Worm (Caenorhabditis elegans) whole organism, late embryonic: ENCODE data around the gene pigt-1.

Experiments used
- C38D4.7 ChIP-seq: fragments of 200-800 bp; sonication (Bioruptor generic); optimal IDR thresholded peaks from 2 replicates; lab custom pipeline; 2018; ENCODE audit warnings: mild to moderate bottlenecking, missing genetic modification characterization, moderate library complexity, missing compliant biosample characterization
- K09A11.1 ChIP-seq: sonication (generic microtip); optimal IDR thresholded peaks from 2 replicates; lab custom pipeline; 2017; ENCODE audit warnings: antibody characterized with exemption, mild to moderate bottlenecking, missing genetic modification characterization, missing compliant biosample characterization; ENCODE audit not compliant: insufficient read depth
- ama-1 ChIP-seq: fragments of 150-350 bp; optimal IDR thresholded peaks from 2 replicates; lab custom pipeline; 2014
- ceh-18 ChIP-seq: sonication (generic microtip); optimal IDR thresholded peaks from 2 replicates; lab custom pipeline; 2016; ENCODE audit warnings: missing genetic modification characterization, missing compliant biosample characterization
- ceh-22 ChIP-seq: sonication (generic microtip); optimal IDR thresholded peaks from 2 replicates; lab custom pipeline; 2017; ENCODE audit warnings: missing biosample characterization, missing genetic modification characterization
- ceh-24 ChIP-seq: sonication (generic microtip); optimal IDR thresholded peaks from 2 replicates; lab custom pipeline; 2016; ENCODE audit warnings: mild to moderate bottlenecking, missing genetic modification characterization, missing compliant biosample characterization
- ceh-31 ChIP-seq: sonication (generic microtip); optimal IDR thresholded peaks from 2 replicates; lab custom pipeline; 2016; ENCODE audit warnings: missing genetic modification characterization, missing compliant biosample characterization
- ceh-48 ChIP-seq: sonication (generic microtip); optimal IDR thresholded peaks from 2 replicates; lab custom pipeline; 2016; ENCODE audit warnings: missing genetic modification characterization, inconsistent platforms, missing compliant biosample characterization
- elt-2 ChIP-seq: sonication (generic microtip); optimal IDR thresholded peaks from 2 replicates; lab custom pipeline; 2016; ENCODE audit warnings: missing genetic modification reagents, missing genetic modification characterization, missing compliant biosample characterization
- elt-4 ChIP-seq: sonication (generic microtip); optimal IDR thresholded peaks from 2 replicates; lab custom pipeline; 2016; ENCODE audit warnings: missing genetic modification characterization, missing compliant biosample characterization
- eyg-1 ChIP-seq: sonication (generic microtip); optimal IDR thresholded peaks from 2 replicates; lab custom pipeline; 2016; ENCODE audit warnings: missing genotype, missing genetic modification characterization, missing compliant biosample characterization
- fax-1 ChIP-seq: sonication (generic microtip); optimal IDR thresholded peaks from 2 replicates; lab custom pipeline; 2016; ENCODE audit warnings: missing genotype, missing genetic modification characterization, missing compliant biosample characterization
- fkh-10 ChIP-seq: fragments of 150-350 bp; optimal IDR thresholded peaks from 2 replicates; lab custom pipeline; 2014; ENCODE audit warnings: missing biosample characterization, missing genetic modification reagents, missing genetic modification characterization
- fkh-6 ChIP-seq: sonication (generic microtip); optimal IDR thresholded peaks from 2 replicates; lab custom pipeline; 2016; ENCODE audit warnings: missing genetic modification characterization, missing compliant biosample characterization
- gmeb-2 ChIP-seq: sonication (generic microtip); optimal IDR thresholded peaks from 2 replicates; lab custom pipeline; 2016; ENCODE audit warnings: missing genetic modification characterization, inconsistent platforms, missing compliant biosample characterization
- hlh-13 ChIP-seq: fragments of 200-800 bp; sonication (Bioruptor generic); optimal IDR thresholded peaks from 2 replicates; lab custom pipeline; 2018; ENCODE audit warnings: mild to moderate bottlenecking, missing genetic modification characterization, missing compliant biosample characterization
- hlh-30 ChIP-seq: sonication (generic microtip); optimal IDR thresholded peaks from 2 replicates; lab custom pipeline; 2017; ENCODE audit warnings: antibody characterized with exemption, missing genetic modification characterization, missing compliant biosample characterization; ENCODE audit not compliant: insufficient read depth
- hlh-8 ChIP-seq: sonication (generic microtip); optimal IDR thresholded peaks from 2 replicates; lab custom pipeline; 2016; ENCODE audit warnings: missing genotype, missing genetic modification characterization, missing compliant biosample characterization
- madf-2 ChIP-seq: sonication (generic microtip); optimal IDR thresholded peaks from 2 replicates; lab custom pipeline; 2017; ENCODE audit warnings: missing genetic modification characterization, missing compliant biosample characterization
- nfya-1 ChIP-seq: sonication (generic microtip); optimal IDR thresholded peaks from 2 replicates; lab custom pipeline; 2017; ENCODE audit warnings: missing genetic modification characterization, mild to moderate bottlenecking, missing compliant biosample characterization, antibody characterized with exemption, moderate library complexity
- nhr-11 ChIP-seq: fragments of 150-350 bp; optimal IDR thresholded peaks from 2 replicates; lab custom pipeline; 2014; ENCODE audit warnings: missing biosample characterization, missing genetic modification characterization
- nhr-232 ChIP-seq: sonication (generic microtip); optimal IDR thresholded peaks from 2 replicates; lab custom pipeline; 2016; ENCODE audit warnings: missing genetic modification characterization, missing compliant biosample characterization
- odd-2 ChIP-seq: sonication (generic microtip); optimal IDR thresholded peaks from 2 replicates; lab custom pipeline; 2017; ENCODE audit warnings: antibody characterized with exemption, mild to moderate bottlenecking, missing genetic modification characterization, missing compliant biosample characterization
- pag-3 ChIP-seq: sonication (generic microtip); optimal IDR thresholded peaks from 2 replicates; lab custom pipeline; 2016; ENCODE audit warnings: missing compliant biosample characterization, missing genetic modification characterization, borderline replicate concordance
- pat-9 ChIP-seq: fragments of 200-800 bp; sonication (Bioruptor generic); optimal IDR thresholded peaks from 2 replicates; lab custom pipeline; 2018; ENCODE audit warnings: mild to moderate bottlenecking, missing genetic modification characterization, moderate library complexity, missing compliant biosample characterization
- pax-1 ChIP-seq: fragments of 150-350 bp; optimal IDR thresholded peaks from 2 replicates; lab custom pipeline; 2014; ENCODE audit warnings: missing biosample characterization, missing genetic modification characterization
- pha-4 ChIP-seq: fragments of 150-350 bp; optimal IDR thresholded peaks from 2 replicates; lab custom pipeline; 2018; ENCODE audit warnings: missing biosample characterization, missing genetic modification reagents, missing genetic modification characterization
- pqm-1 ChIP-seq: sonication (generic microtip); optimal IDR thresholded peaks from 2 replicates; lab custom pipeline; 2016; ENCODE audit warnings: missing genetic modification characterization, missing compliant biosample characterization
- sdc-2 ChIP-seq: sonication (generic microtip); optimal IDR thresholded peaks from 2 replicates; lab custom pipeline; 2016; ENCODE audit warnings: missing genotype, missing genetic modification characterization, missing compliant biosample characterization
- sox-2 ChIP-seq: fragments of 200-800 bp; sonication (Bioruptor generic); IDR thresholded peaks from 2 replicates; pipeline ENCODE4 v1.3.6; 2022; ENCODE audit warnings: missing genetic modification reagents, missing genetic modification characterization, missing compliant biosample characterization
- unc-3 ChIP-seq, 2 experiments: fragments of 200-800 bp in 1 of 2; sonication (Bioruptor generic) in 1 of 2; sonication (generic microtip) in 1 of 2; conservative IDR thresholded peaks in 1 of 2; optimal IDR thresholded peaks in 1 of 2; 2 replicates each; pipeline versions ENCODE4 v1.3.6 to Lab custom; 2016 to 2022; ENCODE audit warnings: missing compliant biosample characterization in 2 of 2, missing genetic modification characterization in 2 of 2, missing genetic modification reagents in 1 of 2
- unc-42 ChIP-seq: sonication (generic microtip); optimal IDR thresholded peaks from 2 replicates; lab custom pipeline; 2016; ENCODE audit warnings: missing genotype, missing genetic modification characterization, missing compliant biosample characterization
- unc-55 ChIP-seq: sonication (generic microtip); optimal IDR thresholded peaks from 2 replicates; lab custom pipeline; 2017; ENCODE audit warnings: missing biosample characterization, missing genetic modification reagents, missing genetic modification characterization

pigt-1 gene

DNA sequence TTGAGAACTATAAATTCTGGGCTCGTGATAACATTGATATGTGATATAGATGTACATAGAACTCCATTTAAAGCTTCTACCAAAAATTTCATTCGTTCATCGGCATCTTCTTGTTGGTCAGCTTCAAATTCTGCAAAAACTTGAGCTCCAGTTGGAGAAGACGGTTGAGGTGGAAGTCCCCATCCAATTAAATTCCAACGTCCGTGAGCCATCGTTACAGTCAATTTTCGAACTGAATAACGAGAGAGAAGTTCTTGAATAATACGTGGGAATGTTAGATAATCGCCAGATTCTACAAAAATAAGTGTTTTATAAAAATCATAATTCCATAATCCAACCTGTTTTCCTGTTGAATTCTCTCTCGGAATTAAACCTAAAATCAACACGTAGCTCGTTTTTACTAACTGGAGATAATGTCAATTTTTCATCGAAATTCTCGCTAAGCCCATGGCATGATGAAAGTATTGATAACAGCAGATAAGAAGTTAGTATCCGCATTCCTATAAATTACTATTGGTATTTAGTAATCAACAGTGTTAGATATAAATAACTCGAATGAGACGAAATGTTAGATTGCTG lies at the start of gene pigt-1:
Gene pigt-1 (minus strand): TSS at position 500 of the 579 bp plus-strand sequence.
- TF ChIP-seq ceh-24 (tag; lab: Kevin White, UChicago), result no peak
- TF ChIP-seq madf-2 (tag; lab: Kevin White, UChicago), result no peak
- TF ChIP-seq nhr-11 (tag; lab: Kevin White, UChicago), result no peak
- no peak for TF ChIP-seq ama-1
- no peak for TF ChIP-seq sdc-2 (tag; lab: Kevin White, UChicago)
- no peak for TF ChIP-seq ceh-22
- no peak for TF ChIP-seq fkh-10
- TF ChIP-seq gmeb-2 (tag; lab: Kevin White, UChicago), result no peak
- TF ChIP-seq C38D4.7 (GFP tag; lab: Kevin White, UChicago), result no peak
- no peak for TF ChIP-seq hlh-13 (GFP tag; lab: Kevin White, UChicago)

DNA sequence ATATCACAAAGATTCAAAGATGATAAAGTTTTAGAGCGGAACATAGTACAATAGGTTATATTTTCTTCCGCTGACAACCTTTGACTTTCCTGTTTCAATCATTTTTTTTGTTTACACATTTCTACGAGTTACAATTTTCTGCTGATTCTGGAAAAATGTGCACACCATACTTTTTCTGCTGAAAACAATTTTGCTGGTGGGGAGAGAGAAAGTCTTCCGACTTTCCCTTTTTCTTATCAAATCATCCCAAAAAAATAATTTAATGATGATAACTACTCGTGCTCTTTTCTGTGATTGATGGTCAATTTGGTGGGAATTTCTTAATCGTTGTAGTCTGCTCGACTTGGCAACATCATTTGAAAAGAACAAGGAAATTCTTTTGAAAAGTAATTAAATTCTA lies 49.0 kb upstream of the pigt-1 start:
- TF ChIP-seq pqm-1 (tag; lab: Kevin White, UChicago) (no peak), elt-2 (tag; lab: Kevin White, UChicago) (peak; percentile 54), gmeb-2 (tag; lab: Kevin White, UChicago) (no peak), fkh-6 (no peak)
- TF ChIP-seq, all 69 proteins: peak for 1

DNA sequence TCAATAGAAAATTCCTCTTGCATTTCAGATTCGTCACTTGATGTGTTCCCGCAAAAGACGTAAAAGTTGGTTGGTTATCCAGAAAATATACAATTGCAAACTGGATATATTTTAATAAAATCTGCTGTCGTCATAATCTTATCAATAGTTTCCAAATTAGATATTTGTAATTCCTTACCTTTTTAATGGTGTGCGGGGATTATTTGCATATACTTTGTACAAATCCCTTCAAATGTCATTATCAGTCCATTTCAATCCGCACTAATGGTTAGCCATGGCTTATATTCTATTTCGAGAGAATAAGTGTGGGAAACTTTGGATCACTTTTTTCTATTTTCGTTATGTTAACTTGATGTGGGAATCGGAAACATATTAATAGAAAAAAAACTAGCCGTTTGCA lies 45.5 kb upstream of the pigt-1 start:
- TF ChIP-seq sox-2 (GFP tag; lab: Robert Waterston, UW) (no peak), pha-4 (tag; lab: Kevin White, UChicago) (no peak), unc-55 (GFP tag; lab: Kevin White, UChicago) (no peak), hlh-8 (tag; lab: Kevin White, UChicago) (no peak), fkh-10 (no peak)

DNA sequence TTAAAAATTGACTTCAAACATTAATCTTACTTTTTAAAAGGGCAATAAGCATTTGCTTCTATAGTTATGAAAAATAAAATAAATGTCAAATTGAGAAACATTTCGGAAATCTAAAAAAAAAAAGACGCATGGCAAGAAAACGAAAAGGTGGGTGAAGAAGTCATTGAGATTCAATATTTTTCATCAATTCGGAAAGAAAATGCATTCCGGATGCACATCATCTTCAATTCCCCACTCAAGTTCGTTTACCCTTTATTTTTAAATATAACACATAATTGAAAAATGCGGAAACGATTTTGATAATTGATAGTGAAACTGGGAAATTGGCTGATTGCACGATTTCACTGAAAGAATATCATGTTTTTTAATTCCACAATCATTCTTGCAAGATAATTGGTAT lies 43.8 kb upstream of the pigt-1 start, which contains the start of gene F53B7.4:
Gene F53B7.4 (minus strand): TSS at position 101 of the 400 bp plus-strand sequence.
- no peak for TF ChIP-seq pat-9 (tag; lab: Kevin White, UChicago)
- no peak for TF ChIP-seq C38D4.7 (GFP tag; lab: Kevin White, UChicago)
- TF ChIP-seq unc-3 (GFP tag; conservative IDR thresholded peaks at IDR 0.05; lab: Robert Waterston, UW), result no peak
- TF ChIP-seq unc-3 (tag; optimal IDR thresholded peaks at IDR 0.05; lab: Kevin White, UChicago), result no peak
- TF ChIP-seq ceh-31 (tag; lab: Kevin White, UChicago), result no peak
- no peak for TF ChIP-seq unc-55 (GFP tag; lab: Kevin White, UChicago)
- no peak for TF ChIP-seq hlh-30
- TF ChIP-seq fax-1 (tag; lab: Kevin White, UChicago), result no peak
- TF ChIP-seq pag-3 (tag; lab: Kevin White, UChicago), result no peak
- no peak for TF ChIP-seq nhr-232 (tag; lab: Kevin White, UChicago)
- no peak for TF ChIP-seq nhr-11 (tag; lab: Kevin White, UChicago)
- TF ChIP-seq elt-4 (tag; lab: Kevin White, UChicago), result no peak
- TF ChIP-seq ceh-48 (tag; lab: Kevin White, UChicago), result no peak
- no peak for TF ChIP-seq K09A11.1

DNA sequence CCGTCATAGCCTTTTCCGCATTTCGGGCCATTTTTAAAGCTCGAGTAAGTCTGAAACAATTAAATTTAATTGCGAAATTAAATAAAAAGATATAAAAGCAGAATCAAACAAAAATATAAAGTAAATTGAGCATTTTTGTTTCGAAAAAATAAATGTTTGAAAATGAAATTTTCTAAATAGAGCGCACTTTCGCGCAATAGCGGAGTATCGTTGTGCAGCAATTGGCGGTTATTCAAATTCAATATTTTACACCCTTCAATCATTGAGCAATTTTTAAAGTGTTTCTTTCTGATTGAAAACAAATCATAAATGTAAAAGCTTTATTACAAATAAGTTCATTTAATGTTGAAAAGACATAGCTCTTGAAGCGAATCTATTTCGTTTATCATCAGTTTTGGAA lies 42.0 kb upstream of the pigt-1 start, which contains the start of gene isy-1:
Gene isy-1 (minus strand): TSS at position 50 of the 400 bp plus-strand sequence.
- peak; percentile 92 for TF ChIP-seq unc-42 (tag; lab: Kevin White, UChicago)
- peak; percentile 47 for TF ChIP-seq ceh-31 (tag; lab: Kevin White, UChicago)
- no peak for TF ChIP-seq eyg-1 (tag; lab: Kevin White, UChicago)
- no peak for TF ChIP-seq pax-1
- no peak for TF ChIP-seq odd-2 (tag; lab: Kevin White, UChicago)
- TF ChIP-seq ceh-18 (tag; lab: Kevin White, UChicago), result no peak
- peak; percentile 37 for TF ChIP-seq nfya-1 (tag; lab: Kevin White, UChicago)
